Worm (Caenorhabditis elegans): ENCODE results near the gene pgap-3.

The pgap-3 gene

ce11 chrV:6015546-6016089 lies 32.1 kb downstream of the pgap-3 start:
- TF ChIP-seq nhr-12 (tag; optimal IDR thresholded peaks at IDR 0.05) (no peak), sptf-1 (tag; optimal IDR thresholded peaks at IDR 0.05) (no peak), unc-120 (tag; optimal IDR thresholded peaks at IDR 0.05; ENCODE audit: poor library complexity, severe bottlenecking) (no peak), mep-1 (tag; optimal IDR thresholded peaks at IDR 0.05) (no peak), hlh-1 (tag; optimal IDR thresholded peaks at IDR 0.05) (no peak), ztf-11 (tag; optimal IDR thresholded peaks at IDR 0.05) (no peak), unc-39 (tag; optimal IDR thresholded peaks at IDR 0.05) (no peak), tbx-8 (GFP tag; optimal IDR thresholded peaks at IDR 0.05) (no peak), unc-62 (GFP tag; optimal IDR thresholded peaks at IDR 0.05) (no peak), ham-2 (GFP tag; optimal IDR thresholded peaks at IDR 0.05) (no peak)

DNA sequence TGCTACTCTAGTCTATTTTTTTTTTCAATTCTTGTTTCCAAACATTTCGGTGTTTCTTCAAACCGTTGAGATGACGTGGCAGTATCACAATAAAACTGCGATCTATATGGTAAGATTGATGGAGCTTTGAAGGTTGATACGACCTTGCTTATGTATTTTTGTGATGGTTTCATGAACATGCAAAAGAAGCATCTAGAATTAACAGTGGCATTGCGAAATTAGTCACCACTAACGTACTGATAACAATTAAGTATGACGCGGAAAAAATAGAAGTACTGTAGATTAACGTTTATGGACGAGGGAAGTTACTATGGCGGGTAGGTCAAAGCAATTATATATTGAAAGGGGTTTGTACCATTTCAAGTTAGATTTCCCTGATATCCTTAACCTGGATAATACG lies 35.3 kb downstream of the pgap-3 start:
- no peak for TF ChIP-seq M03D4.4 (tag; optimal IDR thresholded peaks at IDR 0.05)
- no peak for TF ChIP-seq unc-62 (GFP tag; optimal IDR thresholded peaks at IDR 0.05)
- no peak for TF ChIP-seq ces-1 (GFP tag; optimal IDR thresholded peaks at IDR 0.05)
- no peak for TF ChIP-seq cnd-1 (tag; optimal IDR thresholded peaks at IDR 0.05)
- TF ChIP-seq flh-1 (GFP tag; optimal IDR thresholded peaks at IDR 0.05): no peak

DNA sequence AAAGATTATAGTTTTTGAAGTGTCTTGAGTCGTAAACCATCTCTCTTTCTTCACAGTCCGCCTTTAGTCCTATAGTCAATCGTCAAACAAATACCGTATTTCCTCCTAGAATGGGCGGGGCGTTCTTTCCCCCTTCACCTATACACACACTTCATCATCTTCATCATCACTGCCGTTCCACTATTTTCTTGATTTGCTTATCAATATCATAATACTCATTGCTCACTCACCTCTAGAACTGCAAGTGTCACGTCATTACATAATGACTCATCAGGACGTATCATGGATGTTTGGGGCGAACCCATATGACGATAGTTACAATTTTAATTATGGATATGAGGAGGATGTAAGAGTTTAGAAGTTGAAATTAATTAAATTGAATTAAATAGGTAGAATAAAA lies 37.1 kb downstream of the pgap-3 start:
- TF ChIP-seq sem-2 (GFP tag; optimal IDR thresholded peaks at IDR 0.05) (no peak), nhr-2 (tag; optimal IDR thresholded peaks at IDR 0.05) (no peak), unc-62 (GFP tag; optimal IDR thresholded peaks at IDR 0.05) (no peak), mep-1 (tag; optimal IDR thresholded peaks at IDR 0.05) (no peak), nhr-76 (tag; optimal IDR thresholded peaks at IDR 0.05) (no peak), lin-13 (tag; optimal IDR thresholded peaks at IDR 0.05) (no peak), hlh-1 (tag; optimal IDR thresholded peaks at IDR 0.05) (no peak), tbx-8 (GFP tag; optimal IDR thresholded peaks at IDR 0.05) (no peak), nhr-28 (tag; optimal IDR thresholded peaks at IDR 0.05) (no peak), nhr-237 (tag; optimal IDR thresholded peaks at IDR 0.05) (no peak)

DNA sequence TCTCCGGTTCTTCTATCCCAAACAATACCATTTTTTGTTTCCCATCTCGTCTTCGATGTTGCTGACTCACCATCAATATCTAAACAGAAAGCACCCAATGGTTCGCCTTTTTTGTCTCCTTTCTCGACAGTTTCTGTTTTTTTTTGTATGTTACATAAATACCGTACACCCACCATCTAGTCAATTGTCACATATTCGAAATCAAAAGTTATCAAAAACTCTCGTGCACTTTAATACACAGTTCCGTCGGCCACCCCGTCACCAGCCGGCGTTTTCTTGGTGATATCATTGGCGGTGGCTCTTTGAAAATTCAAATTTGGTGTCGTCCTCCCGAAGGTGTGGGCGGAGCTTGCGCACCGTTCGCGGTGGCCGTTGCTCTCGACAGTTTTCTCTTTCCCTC lies 39.8 kb downstream of the pgap-3 start:
- TF ChIP-seq unc-39 (tag; optimal IDR thresholded peaks at IDR 0.05) (no peak), elt-1 (tag; optimal IDR thresholded peaks at IDR 0.05; ENCODE audit: borderline replicate concordance, insufficient read depth) (no peak), flh-1 (GFP tag; optimal IDR thresholded peaks at IDR 0.05) (no peak), bed-3 (GFP tag; optimal IDR thresholded peaks at IDR 0.05) (no peak), elt-3 (tag; optimal IDR thresholded peaks at IDR 0.05) (no peak), ham-2 (GFP tag; optimal IDR thresholded peaks at IDR 0.05) (no peak), hlh-1 (tag; optimal IDR thresholded peaks at IDR 0.05) (no peak), mab-5 (tag; optimal IDR thresholded peaks at IDR 0.05) (no peak), ztf-11 (tag; optimal IDR thresholded peaks at IDR 0.05) (no peak), ceh-83 (GFP tag; optimal IDR thresholded peaks at IDR 0.05) (no peak), zip-8 (tag; optimal IDR thresholded peaks at IDR 0.05) (no peak), ces-1 (GFP tag; optimal IDR thresholded peaks at IDR 0.05) (no peak), lin-32 (GFP tag; optimal IDR thresholded peaks at IDR 0.05) (no peak), snpc-4 (tag; optimal IDR thresholded peaks at IDR 0.05) (no peak), mls-2 (tag; optimal IDR thresholded peaks at IDR 0.05) (no peak), unc-120 (tag; optimal IDR thresholded peaks at IDR 0.05; ENCODE audit: poor library complexity, severe bottlenecking) (no peak), cnd-1 (tag; optimal IDR thresholded peaks at IDR 0.05) (no peak), ceh-43 (GFP tag; optimal IDR thresholded peaks at IDR 0.05) (no peak), blmp-1 (tag; optimal IDR thresholded peaks at IDR 0.05) (no peak), pha-4 (tag; optimal IDR thresholded peaks at IDR 0.05) (no peak)

DNA sequence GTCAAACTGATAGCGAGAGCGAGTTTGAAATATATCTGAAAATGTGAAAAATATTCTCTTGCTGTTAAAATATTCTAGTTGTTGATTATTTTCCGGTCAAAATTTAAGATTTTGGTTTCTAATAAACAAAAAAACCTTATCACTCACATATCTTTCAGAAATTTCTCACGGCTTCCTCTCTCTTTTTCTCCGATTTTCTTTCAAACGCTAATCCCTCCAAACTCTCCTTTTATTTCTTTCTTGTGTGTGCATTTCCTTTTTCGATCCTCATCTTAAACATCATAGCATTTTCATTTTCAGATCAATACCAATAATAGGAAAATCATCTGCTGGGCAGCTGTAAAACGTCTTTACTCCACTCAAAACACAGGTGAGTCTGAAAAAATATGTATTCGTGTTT lies 44.4 kb downstream of the pgap-3 start, which contains the start of gene fos-1:
Gene fos-1, plus strand, starts transcription at position 301 of the 400 bp plus-strand sequence.
- TF ChIP-seq tbx-8 (GFP tag; optimal IDR thresholded peaks at IDR 0.05) (no peak), ces-1 (GFP tag; optimal IDR thresholded peaks at IDR 0.05) (no peak), nhr-76 (tag; optimal IDR thresholded peaks at IDR 0.05) (no peak), zip-8 (tag; optimal IDR thresholded peaks at IDR 0.05) (no peak), ceh-83 (GFP tag; optimal IDR thresholded peaks at IDR 0.05) (no peak)
